Worm (Caenorhabditis elegans) whole organism, young adult: Measurements from ENCODE around the gene ttr-57.
A peak's percentile ranks its signal among the peaks of the same experiment; 100 is the strongest.

Source experiments
- B0035.1 ChIP-seq: sonication (generic microtip); optimal IDR thresholded peaks from 2 replicates; lab custom pipeline; 2016; ENCODE audit warnings: missing genetic modification characterization, mild to moderate bottlenecking, missing compliant biosample characterization, missing genotype, missing genetic modification reagents
- C06A6.2 ChIP-seq: fragments of 200-800 bp; sonication (Bioruptor generic); conservative IDR thresholded peaks from 2 replicates; pipeline ENCODE4 v1.3.6; 2022; ENCODE audit warnings: missing genetic modification characterization, missing compliant biosample characterization
- D2030.7 ChIP-seq: fragments of 200-800 bp; sonication (Bioruptor generic); IDR thresholded peaks from 2 replicates; pipeline ENCODE4 v1.3.6; 2022; ENCODE audit warnings: missing genetic modification reagents, missing genetic modification characterization, missing compliant biosample characterization
- F22D6.2 ChIP-seq: sonication (generic microtip); optimal IDR thresholded peaks from 2 replicates; lab custom pipeline; 2016; ENCODE audit warnings: mild to moderate bottlenecking, missing genetic modification characterization, missing compliant biosample characterization
- F23B12.7 ChIP-seq: sonication (generic microtip); optimal IDR thresholded peaks from 2 replicates; lab custom pipeline; 2017; ENCODE audit warnings: missing genetic modification characterization, mild to moderate bottlenecking, missing compliant biosample characterization, antibody characterized with exemption, moderate library complexity; ENCODE audit not compliant: insufficient read depth
- F39B2.1 ChIP-seq: fragments of 200-800 bp; sonication (Bioruptor generic); IDR thresholded peaks from 2 replicates; pipeline ENCODE4 v1.3.6; 2022; ENCODE audit warnings: missing genetic modification reagents, missing genetic modification characterization, missing compliant biosample characterization
- F52B5.7 ChIP-seq: sonication (generic microtip); optimal IDR thresholded peaks from 2 replicates; lab custom pipeline; 2016; ENCODE audit warnings: mild to moderate bottlenecking, missing genetic modification characterization, missing compliant biosample characterization
- F57A8.1 ChIP-seq: fragments of 200-800 bp; sonication (Bioruptor generic); optimal IDR thresholded peaks from 2 replicates; lab custom pipeline; 2018; ENCODE audit warnings: mild to moderate bottlenecking, missing genetic modification characterization, moderate library complexity, missing compliant biosample characterization
- K12H6.12 ChIP-seq: fragments of 200-800 bp; sonication (Bioruptor generic); optimal IDR thresholded peaks from 2 replicates; lab custom pipeline; 2018; ENCODE audit warnings: mild to moderate bottlenecking, missing genetic modification characterization, missing compliant biosample characterization
- Y53F4B.3 ChIP-seq: fragments of 200-800 bp; sonication (Bioruptor generic); IDR thresholded peaks from 2 replicates; pipeline ENCODE4 v1.3.6; 2022; ENCODE audit warnings: missing genetic modification reagents, missing genetic modification characterization, missing compliant biosample characterization
- Y53G8AR.9 ChIP-seq: fragments of 200-800 bp; sonication (Bioruptor generic); conservative IDR thresholded peaks from 2 replicates; pipeline ENCODE4 v1.3.6; 2022; ENCODE audit warnings: missing genetic modification reagents, missing genetic modification characterization, missing compliant biosample characterization
- Y79H2A.3 ChIP-seq: fragments of 200-800 bp; sonication (Bioruptor generic); conservative IDR thresholded peaks from 2 replicates; pipeline ENCODE4 v1.3.6; 2022; ENCODE audit warnings: missing genetic modification reagents, missing genetic modification characterization, missing compliant biosample characterization
- Y95B8A.8 ChIP-seq: fragments of 200-800 bp; sonication (Bioruptor generic); IDR thresholded peaks from 2 replicates; pipeline ENCODE4 v1.3.6; 2022; ENCODE audit warnings: missing genetic modification reagents, missing genetic modification characterization, missing compliant biosample characterization
- ZK185.1 ChIP-seq: sonication (generic microtip); optimal IDR thresholded peaks from 2 replicates; lab custom pipeline; 2016; ENCODE audit warnings: mild to moderate bottlenecking, missing genetic modification characterization, missing compliant biosample characterization; ENCODE audit not compliant: poor library complexity, severe bottlenecking
- attf-6 ChIP-seq: fragments of 200-800 bp; sonication (Bioruptor generic); IDR thresholded peaks from 2 replicates; pipeline ENCODE4 v1.3.6; 2022; ENCODE audit warnings: missing genetic modification reagents, missing genetic modification characterization, missing compliant biosample characterization
- ceh-100 ChIP-seq: fragments of 200-800 bp; sonication (Bioruptor generic); IDR thresholded peaks from 2 replicates; pipeline ENCODE4 v1.3.6; 2022; ENCODE audit warnings: missing genetic modification reagents, missing genetic modification characterization, missing compliant biosample characterization
- ceh-91 ChIP-seq: fragments of 200-800 bp; sonication (Bioruptor generic); IDR thresholded peaks from 2 replicates; pipeline ENCODE4 v1.3.6; 2022; ENCODE audit warnings: missing genetic modification reagents, missing genetic modification characterization, missing compliant biosample characterization
- gei-17 ChIP-seq: fragments of 200-800 bp; sonication (Bioruptor generic); optimal IDR thresholded peaks from 2 replicates; lab custom pipeline; 2018; ENCODE audit warnings: mild to moderate bottlenecking, missing genetic modification characterization, missing compliant biosample characterization
- hmg-20 ChIP-seq: fragments of 200-800 bp; sonication (Bioruptor generic); IDR thresholded peaks from 2 replicates; pipeline ENCODE4 v1.3.6; 2022; ENCODE audit warnings: missing genetic modification reagents, missing genetic modification characterization, missing compliant biosample characterization
- hrde-1 ChIP-seq: sonication (generic microtip); optimal IDR thresholded peaks from 2 replicates; lab custom pipeline; 2016; ENCODE audit warnings: missing genetic modification characterization, mild to moderate bottlenecking, missing compliant biosample characterization, moderate library complexity, missing genotype, missing genetic modification reagents, borderline replicate concordance
- hsf-1 ChIP-seq: fragments of 200-800 bp; sonication (Bioruptor generic); IDR thresholded peaks from 2 replicates; pipeline ENCODE4 v1.3.6; 2022; ENCODE audit warnings: missing genetic modification reagents, missing genetic modification characterization, missing compliant biosample characterization
- let-526 ChIP-seq: fragments of 200-800 bp; sonication (Bioruptor generic); IDR thresholded peaks from 2 replicates; pipeline ENCODE4 v1.3.6; 2022; ENCODE audit warnings: missing genetic modification reagents, missing genetic modification characterization, missing compliant biosample characterization
- madf-6 ChIP-seq: fragments of 200-800 bp; sonication (Bioruptor generic); IDR thresholded peaks from 2 replicates; pipeline ENCODE4 v1.3.6; 2022; ENCODE audit warnings: missing genetic modification reagents, missing genetic modification characterization, missing compliant biosample characterization
- mcd-1 ChIP-seq: fragments of 200-800 bp; sonication (Bioruptor generic); IDR thresholded peaks from 2 replicates; pipeline ENCODE4 v1.3.6; 2022; ENCODE audit warnings: missing genetic modification reagents, missing genetic modification characterization, missing compliant biosample characterization
- mxl-1 ChIP-seq: sonication (generic microtip); optimal IDR thresholded peaks from 2 replicates; lab custom pipeline; 2016; ENCODE audit warnings: missing genetic modification characterization, missing compliant biosample characterization
- nfya-1 ChIP-seq: sonication (generic microtip); optimal IDR thresholded peaks from 2 replicates; lab custom pipeline; 2017; ENCODE audit warnings: antibody characterized with exemption, missing compliant biosample characterization, missing genetic modification characterization, borderline replicate concordance; ENCODE audit not compliant: insufficient read depth
- nhr-27 ChIP-seq: fragments of 200-800 bp; sonication (Bioruptor generic); optimal IDR thresholded peaks from 2 replicates; lab custom pipeline; 2018; ENCODE audit warnings: mild to moderate bottlenecking, missing genetic modification characterization, moderate library complexity, missing compliant biosample characterization
- pbrm-1 ChIP-seq: fragments of 200-800 bp; sonication (Bioruptor generic); IDR thresholded peaks from 2 replicates; pipeline ENCODE4 v1.3.6; 2022; ENCODE audit warnings: missing genetic modification reagents, missing genetic modification characterization, missing compliant biosample characterization
- rcor-1 ChIP-seq: fragments of 200-800 bp; sonication (Bioruptor generic); IDR thresholded peaks from 2 replicates; pipeline ENCODE4 v1.3.6; 2022; ENCODE audit warnings: missing genetic modification reagents, missing genetic modification characterization, missing compliant biosample characterization
- repo-1 ChIP-seq: sonication (generic microtip); optimal IDR thresholded peaks from 2 replicates; lab custom pipeline; 2017; ENCODE audit warnings: mild to moderate bottlenecking, missing genetic modification characterization, missing compliant biosample characterization
- sea-2 ChIP-seq: fragments of 200-800 bp; sonication (Bioruptor generic); IDR thresholded peaks from 2 replicates; pipeline ENCODE4 v1.3.6; 2022; ENCODE audit warnings: missing genetic modification characterization, missing compliant biosample characterization
- snpc-3.4 ChIP-seq: sonication (generic microtip); optimal IDR thresholded peaks from 2 replicates; lab custom pipeline; 2017; ENCODE audit warnings: missing genetic modification characterization, mild to moderate bottlenecking, missing compliant biosample characterization, antibody characterized with exemption, moderate library complexity, missing genotype, missing genetic modification reagents
- sptf-2 ChIP-seq: fragments of 200-800 bp; sonication (Bioruptor generic); optimal IDR thresholded peaks from 2 replicates; lab custom pipeline; 2018; ENCODE audit warnings: mild to moderate bottlenecking, missing genetic modification characterization, missing compliant biosample characterization
- tbp1 ChIP-seq: fragments of 200-800 bp; sonication (Bioruptor generic); optimal IDR thresholded peaks from 2 replicates; lab custom pipeline; 2018; ENCODE audit warnings: mild to moderate bottlenecking, missing genetic modification characterization, missing compliant biosample characterization
- unc-130 ChIP-seq: sonication (generic microtip); optimal IDR thresholded peaks from 2 replicates; lab custom pipeline; 2016; ENCODE audit warnings: missing genetic modification reagents, missing genetic modification characterization, missing compliant biosample characterization
- unc-62 ChIP-seq: fragments of 150-350 bp; optimal IDR thresholded peaks from 2 replicates; lab custom pipeline; 2014; ENCODE audit warnings: missing biosample characterization, missing genetic modification reagents, missing genetic modification characterization
- zfh-2 ChIP-seq: fragments of 200-800 bp; sonication (Bioruptor generic); conservative IDR thresholded peaks from 2 replicates; pipeline ENCODE4 v1.3.6; 2022; ENCODE audit warnings: missing genetic modification reagents, missing genetic modification characterization, missing compliant biosample characterization
- zim-3 ChIP-seq: sonication (generic microtip); optimal IDR thresholded peaks from 2 replicates; lab custom pipeline; 2017; ENCODE audit warnings: mild to moderate bottlenecking, missing genetic modification characterization, moderate library complexity, missing compliant biosample characterization
- ztf-28 ChIP-seq: fragments of 200-800 bp; sonication (Bioruptor generic); IDR thresholded peaks from 2 replicates; pipeline ENCODE4 v1.3.6; 2022; ENCODE audit warnings: missing genetic modification reagents, missing genetic modification characterization, missing compliant biosample characterization
- ztf-3 ChIP-seq: fragments of 200-800 bp; sonication (Bioruptor generic); optimal IDR thresholded peaks from 2 replicates; lab custom pipeline; 2018; ENCODE audit warnings: mild to moderate bottlenecking, missing genetic modification characterization, missing compliant biosample characterization
- ztf-6 ChIP-seq: fragments of 200-800 bp; sonication (Bioruptor generic); IDR thresholded peaks from 2 replicates; pipeline ENCODE4 v1.3.6; 2022; ENCODE audit warnings: missing genetic modification reagents, missing genetic modification characterization, missing compliant biosample characterization

Gene ttr-57

ce11 chrV:20605812-20606211, 907 bp downstream of the ttr-57 start:
- peak; percentile 26; the same call in 1 of the 2 replicates for TF ChIP-seq zfh-2

DNA sequence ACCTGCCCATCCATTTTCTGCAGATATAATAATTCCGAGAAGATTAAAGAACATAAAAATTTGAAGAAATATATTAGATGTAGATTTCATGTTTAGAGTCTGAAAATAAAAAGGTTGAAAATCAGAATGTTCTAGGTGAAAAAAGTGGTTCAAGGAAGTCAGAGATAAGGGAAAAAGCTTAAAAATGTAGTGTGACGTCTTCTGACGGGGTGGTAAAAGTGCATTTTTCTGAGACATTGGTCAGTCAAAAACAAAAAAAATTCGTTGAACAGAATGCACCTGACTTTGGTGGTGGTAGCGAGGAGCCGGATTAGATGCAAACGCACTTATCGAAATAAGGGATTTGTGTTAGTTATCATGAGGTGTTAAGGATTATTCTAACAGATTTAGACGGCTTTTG, 1.7 kb downstream of the ttr-57 start, which contains the start of gene F46B3.23:
TSS of gene F46B3.23 (minus strand) at position 101 of the 400 bp plus-strand sequence.
- TF ChIP-seq mxl-1, result no peak
- no peak for TF ChIP-seq let-526 (GFP tag; lab: Robert Waterston, UW)
- TF ChIP-seq attf-6 (GFP tag; lab: Robert Waterston, UW), result no peak
- no peak for TF ChIP-seq Y79H2A.3 (GFP tag; lab: Robert Waterston, UW)
- TF ChIP-seq F39B2.1 (GFP tag; lab: Robert Waterston, UW), result no peak
- TF ChIP-seq zim-3 (tag; lab: Kevin White, UChicago), result no peak
- no peak for TF ChIP-seq F57A8.1 (GFP tag; lab: Kevin White, UChicago)
- TF ChIP-seq rcor-1 (GFP tag; lab: Robert Waterston, UW), result no peak
- TF ChIP-seq Y53F4B.3 (GFP tag; lab: Robert Waterston, UW), result no peak
- no peak for TF ChIP-seq ztf-6 (GFP tag; lab: Robert Waterston, UW)
- no peak for TF ChIP-seq D2030.7
- TF ChIP-seq unc-62 (GFP tag; lab: Kevin White, UChicago), result no peak
- TF ChIP-seq Y53G8AR.9 (GFP tag; lab: Robert Waterston, UW), result no peak
- no peak for TF ChIP-seq snpc-3.4 (tag; lab: Kevin White, UChicago)
- TF ChIP-seq hsf-1 (GFP tag; lab: Robert Waterston, UW), result no peak
- TF ChIP-seq Y95B8A.8 (GFP tag; lab: Robert Waterston, UW), result no peak

DNA sequence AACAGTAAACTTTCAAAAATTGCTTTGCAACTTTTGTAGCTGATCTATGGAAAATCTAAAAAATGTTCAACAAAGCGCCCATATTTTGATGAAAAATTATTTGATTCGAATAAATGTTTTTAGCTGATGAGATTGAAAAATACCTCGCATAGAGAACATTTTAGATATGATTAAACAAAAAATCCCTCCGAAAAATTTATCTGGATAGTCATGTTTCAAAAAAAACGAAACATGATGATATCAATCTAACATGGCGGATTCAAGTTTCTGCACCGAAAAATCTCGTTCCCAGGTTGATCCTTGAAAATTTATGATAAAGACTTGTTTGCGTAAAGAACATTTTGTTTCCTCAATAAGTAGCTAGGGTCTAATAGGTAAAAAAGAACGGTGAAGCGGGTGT, 3.8 kb downstream of the ttr-57 start, which contains the start of gene ttr-12:
TSS of gene ttr-12 (minus strand) at position 101 of the 400 bp plus-strand sequence.
- TF ChIP-seq gei-17 (GFP tag; lab: Kevin White, UChicago) (no peak), C06A6.2 (GFP tag; lab: Robert Waterston, UW) (no peak), mcd-1 (GFP tag; lab: Robert Waterston, UW) (no peak), F52B5.7 (tag; lab: Kevin White, UChicago) (no peak), sptf-2 (GFP tag; lab: Kevin White, UChicago) (no peak), B0035.1 (no peak), ztf-3 (GFP tag; lab: Kevin White, UChicago) (no peak), hmg-20 (GFP tag; lab: Robert Waterston, UW) (no peak), unc-130 (GFP tag; lab: Kevin White, UChicago) (no peak), let-526 (GFP tag; lab: Robert Waterston, UW) (no peak), ZK185.1 (tag; lab: Kevin White, UChicago) (no peak), Y79H2A.3 (GFP tag; lab: Robert Waterston, UW) (no peak)

DNA sequence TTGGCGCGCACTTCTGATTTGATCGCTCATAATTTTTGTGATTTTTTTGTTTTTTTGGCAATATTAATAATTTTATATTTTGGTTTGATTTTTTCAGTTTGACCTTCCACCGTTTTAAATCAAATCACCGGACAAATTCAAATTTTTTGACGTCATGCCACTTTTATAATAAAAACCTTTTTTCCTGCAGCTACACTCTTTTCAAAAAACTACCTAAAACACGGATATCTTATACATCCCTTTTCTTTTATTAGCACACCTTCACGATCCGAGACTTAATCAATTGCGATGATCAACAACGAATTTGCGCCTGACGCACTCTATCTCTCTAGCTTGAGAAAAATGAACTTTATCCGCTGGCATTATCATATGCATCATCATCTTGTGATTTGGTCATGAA, 4.6 kb downstream of the ttr-57 start, which contains the start of gene grd-2:
TSS of gene grd-2 (plus strand) at position 301 of the 400 bp plus-strand sequence.
- TF ChIP-seq tbp1, result no peak
- no peak for TF ChIP-seq ceh-91 (GFP tag; lab: Robert Waterston, UW)
- no peak for TF ChIP-seq madf-6 (GFP tag; lab: Robert Waterston, UW)
- no peak for TF ChIP-seq K12H6.12 (tag; lab: Kevin White, UChicago)
- TF ChIP-seq pbrm-1 (GFP tag; lab: Robert Waterston, UW), result no peak

DNA sequence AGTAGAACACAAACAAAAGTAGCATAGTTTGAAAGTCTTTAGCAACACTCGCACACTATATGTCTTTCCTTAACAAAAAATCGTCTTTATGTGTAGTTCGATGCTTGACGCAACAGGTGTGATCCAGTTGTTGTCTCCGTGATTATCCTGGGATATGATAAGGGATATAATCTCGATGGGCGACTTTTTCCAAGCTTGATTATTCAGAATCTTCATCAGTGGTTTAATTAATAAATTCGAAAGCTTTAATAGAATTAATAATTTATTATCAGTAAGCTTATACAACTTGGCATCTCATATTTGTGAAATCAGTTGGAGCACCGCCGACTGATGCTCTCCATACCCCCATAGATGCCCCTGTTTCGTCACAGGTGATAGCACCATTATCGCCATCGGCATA, 13.7 kb downstream of the ttr-57 start, which contains the start of gene F46B3.7:
TSS of gene F46B3.7 (minus strand) at position 101 of the 400 bp plus-strand sequence.
- no peak for TF ChIP-seq nhr-27 (tag; lab: Kevin White, UChicago)
- no peak for TF ChIP-seq ztf-28
- no peak for TF ChIP-seq repo-1
- TF ChIP-seq F23B12.7 (tag; lab: Kevin White, UChicago), result no peak
- TF ChIP-seq ceh-100 (GFP tag; lab: Robert Waterston, UW), result no peak
- TF ChIP-seq nfya-1 (tag; lab: Kevin White, UChicago), result no peak
- TF ChIP-seq attf-6 (GFP tag; lab: Robert Waterston, UW), result no peak
- TF ChIP-seq hrde-1 (tag; lab: Kevin White, UChicago), result no peak
- no peak for TF ChIP-seq F22D6.2 (tag; lab: Kevin White, UChicago)
- no peak for TF ChIP-seq sea-2 (GFP tag; lab: Robert Waterston, UW)
